Worm (Caenorhabditis elegans): ENCODE measurements around the gene DH11.2.

DH11.2 gene

ce11 chrII:8015483-8015938 lies 2.9 kb downstream of the DH11.2 start (continued):
- TF ChIP-seq mxl-3 (GFP tag; optimal IDR thresholded peaks at IDR 0.05) (no peak), tag-97 (GFP tag; IDR thresholded peaks at IDR 0.05) (no peak), spr-1 (tag; optimal IDR thresholded peaks at IDR 0.05) (no peak), tra-1 (GFP tag; IDR thresholded peaks at IDR 0.05) (peak; percentile 24; the same call in 1 of the 2 replicates), dpl-1 (GFP tag; optimal IDR thresholded peaks at IDR 0.05) (no peak), sdz-12 (GFP tag; optimal IDR thresholded peaks at IDR 0.05) (no peak), nhr-42 (GFP tag; IDR thresholded peaks at IDR 0.05) (no peak), ztf-11 (tag; optimal IDR thresholded peaks at IDR 0.05) (no peak), mdt-29 (GFP tag; IDR thresholded peaks at IDR 0.05) (peak; percentile 15; the same call in 1 of the 2 replicates), Y5F2A.4 (GFP tag; optimal IDR thresholded peaks at IDR 0.05) (no peak), dmd-6 (GFP tag; IDR thresholded peaks at IDR 0.05) (peak; percentile 48), skn-1 (tag; optimal IDR thresholded peaks at IDR 0.05) (no peak)

- TF ChIP-seq lim-7 (GFP tag; IDR thresholded peaks at IDR 0.05) = no peak
- TF ChIP-seq nhr-10 (tag; optimal IDR thresholded peaks at IDR 0.05) = no peak
- peak; percentile 53; the same call in 1 of the 2 replicates for TF ChIP-seq egl-43 (GFP tag; IDR thresholded peaks at IDR 0.05)
- TF ChIP-seq lin-39 (tag; optimal IDR thresholded peaks at IDR 0.05) = no peak
- no peak for TF ChIP-seq F10B5.3 (tag; optimal IDR thresholded peaks at IDR 0.05)
- no peak for TF ChIP-seq ceh-20 (GFP tag; IDR thresholded peaks at IDR 0.05)
- no peak for TF ChIP-seq F49E8.2 (tag; optimal IDR thresholded peaks at IDR 0.05; ENCODE audit: borderline replicate concordance)
- TF ChIP-seq nhr-25 (tag; optimal IDR thresholded peaks at IDR 0.05; ENCODE audit: borderline replicate concordance, insufficient read depth) = no peak
- no peak for TF ChIP-seq ceh-62 (tag; optimal IDR thresholded peaks at IDR 0.05)
- no peak for TF ChIP-seq F26F4.8 (GFP tag; conservative IDR thresholded peaks at IDR 0.05)
- no peak for TF ChIP-seq jun-1 (tag; optimal IDR thresholded peaks at IDR 0.05)
- TF ChIP-seq zag-1 (tag; optimal IDR thresholded peaks at IDR 0.05) = no peak
- TF ChIP-seq Y5F2A.4 (GFP tag; optimal IDR thresholded peaks at IDR 0.05) = no peak
- no peak; the same call in 1 of the 2 replicates for TF ChIP-seq saeg-2 (GFP tag; IDR thresholded peaks at IDR 0.05)
- TF ChIP-seq daf-12 (tag; optimal IDR thresholded peaks at IDR 0.05) = no peak
- no peak; the same call in 1 of the 2 replicates for TF ChIP-seq madf-9 (GFP tag; conservative IDR thresholded peaks at IDR 0.05)
- TF ChIP-seq tra-1 (GFP tag; IDR thresholded peaks at IDR 0.05) = peak; percentile 76; the same call in 1 of the 2 replicates
- TF ChIP-seq lir-3 (tag; optimal IDR thresholded peaks at IDR 0.05) = no peak
- TF ChIP-seq hif-1 (tag; optimal IDR thresholded peaks at IDR 0.05) = no peak
- peak; percentile 61 for TF ChIP-seq mes-2 (tag; optimal IDR thresholded peaks at IDR 0.05; ENCODE audit: poor library complexity, severe bottlenecking)
- TF ChIP-seq ztf-11 (tag; optimal IDR thresholded peaks at IDR 0.05) = no peak
- 0 out of 2 replicates have a peak, but pooled peaks have one; percentile 27 for TF ChIP-seq mdt-29 (GFP tag; IDR thresholded peaks at IDR 0.05)
- TF ChIP-seq nhr-28 (tag; optimal IDR thresholded peaks at IDR 0.05) = peak; percentile 70
- peak; percentile 57 to 76 for TF ChIP-seq mdl-1 (tag; optimal IDR thresholded peaks at IDR 0.05)
- TF ChIP-seq snpc-1.2 (GFP tag; IDR thresholded peaks at IDR 0.05) = no peak
- peak; percentile 45 for TF ChIP-seq lin-38 (GFP tag; IDR thresholded peaks at IDR 0.05)
- TF ChIP-seq ceh-32 (tag; optimal IDR thresholded peaks at IDR 0.05; ENCODE audit: poor library complexity) = no peak
- TF ChIP-seq lin-1 (GFP tag; IDR thresholded peaks at IDR 0.05) = no peak; the same call in 1 of the 2 replicates
- TF ChIP-seq tag-97 (GFP tag; IDR thresholded peaks at IDR 0.05) = no peak
- no peak for TF ChIP-seq skn-1 (tag; optimal IDR thresholded peaks at IDR 0.05)
- TF ChIP-seq mep-1 (tag; optimal IDR thresholded peaks at IDR 0.05) = peak; percentile 15
- TF ChIP-seq T20F7.1 (GFP tag; optimal IDR thresholded peaks at IDR 0.05) = no peak
- TF ChIP-seq madf-5 (GFP tag; IDR thresholded peaks at IDR 0.05) = no peak
- no peak for TF ChIP-seq attf-4 (tag; optimal IDR thresholded peaks at IDR 0.05)
- TF ChIP-seq fos-1 (tag; optimal IDR thresholded peaks at IDR 0.05) = no peak
- TF ChIP-seq ZK546.5 (tag; optimal IDR thresholded peaks at IDR 0.05) = no peak
- TF ChIP-seq ceh-28 (tag; optimal IDR thresholded peaks at IDR 0.05) = no peak
- no peak for TF ChIP-seq zip-11 (GFP tag; IDR thresholded peaks at IDR 0.05)
- peak; percentile 18 for TF ChIP-seq nhr-77 (tag; optimal IDR thresholded peaks at IDR 0.05)
- no peak for TF ChIP-seq nhr-6 (tag; optimal IDR thresholded peaks at IDR 0.05)
- TF ChIP-seq aha-1 (tag) = peak; percentile 98
- no peak for TF ChIP-seq egl-27 (tag; optimal IDR thresholded peaks at IDR 0.05)
- TF ChIP-seq ces-1 (GFP tag; optimal IDR thresholded peaks at IDR 0.05) = no peak
Observed at ce11 chrII:8016167-8016566, 3.6 kb downstream of the DH11.2 start.
